Worm (Caenorhabditis elegans) whole organism, L1 larva: ENCODE results near the gene C56G2.5.

ENCODE experiments used
- C04F5.9 ChIP-seq: sonication (generic microtip); optimal IDR thresholded peaks from 2 replicates; lab custom pipeline; 2016; ENCODE audit warnings: missing genetic modification characterization, missing compliant biosample characterization
- C16A3.4 ChIP-seq: fragments of 150-350 bp; optimal IDR thresholded peaks from 2 replicates; lab custom pipeline; 2014; ENCODE audit warnings: missing biosample characterization, missing genetic modification characterization
- C34B4.2 ChIP-seq: sonication (generic microtip); optimal IDR thresholded peaks from 2 replicates; lab custom pipeline; 2017; ENCODE audit warnings: mild to moderate bottlenecking, missing genetic modification characterization, missing compliant biosample characterization
- Y116A8C.19 ChIP-seq: sonication (generic microtip); optimal IDR thresholded peaks from 2 replicates; lab custom pipeline; 2016; ENCODE audit warnings: missing compliant biosample characterization, missing genetic modification characterization, borderline replicate concordance
- aha-1 ChIP-seq: fragments of 150-350 bp; optimal IDR thresholded peaks from 2 replicates; lab custom pipeline; 2014; ENCODE audit warnings: missing biosample characterization, missing genetic modification characterization
- ama-1 ChIP-seq: fragments of 150-350 bp; optimal IDR thresholded peaks from 2 replicates; lab custom pipeline; 2014
- ceh-63 ChIP-seq: fragments of 200-800 bp; sonication (Bioruptor generic); optimal IDR thresholded peaks from 2 replicates; lab custom pipeline; 2018; ENCODE audit warnings: mild to moderate bottlenecking, missing genetic modification characterization, missing compliant biosample characterization
- ceh-88 ChIP-seq: fragments of 200-800 bp; sonication (Bioruptor generic); IDR thresholded peaks from 2 replicates; pipeline ENCODE4 v1.3.6; 2022; ENCODE audit warnings: missing genetic modification characterization, missing compliant biosample characterization
- dpl-1 ChIP-seq, 3 experiments: fragments of 150-350 bp in 2 of 3; sonication (generic microtip) in 1 of 3; optimal IDR thresholded peaks; 2 replicates each; lab custom pipeline; 2014 to 2017; ENCODE audit warnings: missing biosample characterization in 3 of 3, missing genetic modification characterization in 3 of 3, missing genetic modification reagents in 3 of 3
- dsc-1 ChIP-seq: sonication (generic microtip); optimal IDR thresholded peaks from 2 replicates; lab custom pipeline; 2016; ENCODE audit warnings: mild to moderate bottlenecking, missing genetic modification characterization, missing compliant biosample characterization
- egl-13 ChIP-seq: sonication (generic microtip); optimal IDR thresholded peaks from 2 replicates; lab custom pipeline; 2016; ENCODE audit warnings: missing genotype, missing genetic modification reagents, missing genetic modification characterization, missing compliant biosample characterization
- egl-27 ChIP-seq, 2 experiments: fragments of 150-350 bp in 1 of 2; sonication (generic microtip); optimal IDR thresholded peaks; 3 replicates each; lab custom pipeline; 2017 to 2018; ENCODE audit warnings: missing biosample characterization in 2 of 2, missing genetic modification characterization in 2 of 2, missing genetic modification reagents in 2 of 2
- elt-2 ChIP-seq: sonication (generic microtip); optimal IDR thresholded peaks from 2 replicates; lab custom pipeline; 2016; ENCODE audit warnings: missing genetic modification characterization, mild to moderate bottlenecking, inconsistent platforms, missing compliant biosample characterization, missing genetic modification reagents
- elt-3 ChIP-seq, 6 experiments: fragments of 150-350 bp in 1 of 6; sonication (generic microtip); optimal IDR thresholded peaks; 2 replicates each; lab custom pipeline; 2017 to 2018; ENCODE audit warnings: missing biosample characterization in 6 of 6, missing genetic modification characterization in 6 of 6, inconsistent platforms in 1 of 6
- ets-5 ChIP-seq: fragments of 200-800 bp; sonication (Bioruptor generic); IDR thresholded peaks from 2 replicates; pipeline ENCODE4 v1.3.6; 2022; ENCODE audit warnings: missing genetic modification characterization, missing compliant biosample characterization
- fkh-10 ChIP-seq: sonication (generic microtip); optimal IDR thresholded peaks from 2 replicates; lab custom pipeline; 2017; ENCODE audit warnings: missing biosample characterization, missing genetic modification reagents, missing genetic modification characterization
- fkh-4 ChIP-seq: sonication (generic microtip); optimal IDR thresholded peaks from 2 replicates; lab custom pipeline; 2016; ENCODE audit warnings: missing compliant biosample characterization, missing genetic modification characterization, borderline replicate concordance
- fkh-8 ChIP-seq: sonication (generic microtip); optimal IDR thresholded peaks from 2 replicates; lab custom pipeline; 2016; ENCODE audit warnings: mild to moderate bottlenecking, missing genetic modification characterization, missing compliant biosample characterization
- fos-1 ChIP-seq: fragments of 150-350 bp; optimal IDR thresholded peaks from 2 replicates; lab custom pipeline; 2014; ENCODE audit warnings: missing biosample characterization, missing genetic modification characterization
- hpl-2 ChIP-seq: fragments of 150-350 bp; optimal IDR thresholded peaks from 2 replicates; lab custom pipeline; 2014; ENCODE audit warnings: missing biosample characterization, missing genetic modification reagents, missing genetic modification characterization
- irx-1 ChIP-seq: sonication (generic microtip); optimal IDR thresholded peaks from 2 replicates; lab custom pipeline; 2016; ENCODE audit warnings: missing genetic modification characterization, missing compliant biosample characterization
- jun-1 ChIP-seq: fragments of 150-350 bp; optimal IDR thresholded peaks from 2 replicates; lab custom pipeline; 2014; ENCODE audit warnings: missing biosample characterization, missing genetic modification reagents, missing genetic modification characterization
- lin-13 ChIP-seq: fragments of 150-350 bp; optimal IDR thresholded peaks from 2 replicates; lab custom pipeline; 2014; ENCODE audit warnings: missing biosample characterization, missing genetic modification reagents, missing genetic modification characterization
- lin-15B ChIP-seq: fragments of 150-350 bp; sonication (generic microtip); optimal IDR thresholded peaks from 3 replicates; lab custom pipeline; 2014; ENCODE audit warnings: missing biosample characterization, missing genetic modification characterization
- lin-35 ChIP-seq, 2 experiments: fragments of 150-350 bp; optimal IDR thresholded peaks; 2 replicates each; lab custom pipeline; 2014; ENCODE audit warnings: missing biosample characterization in 2 of 2, missing genetic modification characterization in 2 of 2, missing genetic modification reagents in 2 of 2
- lin-39 ChIP-seq: fragments of 150-350 bp; optimal IDR thresholded peaks from 2 replicates; lab custom pipeline; 2014; ENCODE audit warnings: missing biosample characterization, missing genetic modification reagents, missing genetic modification characterization
- lir-3 ChIP-seq: sonication (generic microtip); optimal IDR thresholded peaks from 2 replicates; lab custom pipeline; 2016; ENCODE audit warnings: mild to moderate bottlenecking, missing genetic modification characterization, moderate library complexity, missing compliant biosample characterization; ENCODE audit not compliant: poor library complexity
- mef-2 ChIP-seq: fragments of 150-350 bp; optimal IDR thresholded peaks from 2 replicates; lab custom pipeline; 2014; ENCODE audit warnings: missing biosample characterization, missing genetic modification characterization
- mep-1 ChIP-seq: fragments of 150-350 bp; optimal IDR thresholded peaks from 2 replicates; lab custom pipeline; 2014; ENCODE audit warnings: missing biosample characterization, missing genetic modification characterization
- nhr-11 ChIP-seq: fragments of 150-350 bp; optimal IDR thresholded peaks from 2 replicates; lab custom pipeline; 2014; ENCODE audit warnings: missing biosample characterization, missing genetic modification characterization
- nhr-20 ChIP-seq: sonication (generic microtip); optimal IDR thresholded peaks from 2 replicates; lab custom pipeline; 2016; ENCODE audit warnings: mild to moderate bottlenecking, missing genetic modification characterization, missing compliant biosample characterization
- nhr-47 ChIP-seq: sonication (generic microtip); optimal IDR thresholded peaks from 2 replicates; lab custom pipeline; 2016; ENCODE audit warnings: mild to moderate bottlenecking, missing genetic modification characterization, moderate library complexity, missing compliant biosample characterization
- nhr-71 ChIP-seq: sonication (generic microtip); optimal IDR thresholded peaks from 2 replicates; lab custom pipeline; 2016; ENCODE audit warnings: mild to moderate bottlenecking, missing genetic modification characterization, moderate library complexity, missing compliant biosample characterization
- nhr-77 ChIP-seq: fragments of 150-350 bp; optimal IDR thresholded peaks from 2 replicates; lab custom pipeline; 2014; ENCODE audit warnings: missing biosample characterization, missing genetic modification characterization
- nhr-85 ChIP-seq: sonication (generic microtip); peaks from one replicate; lab custom pipeline; 2016; ENCODE audit warnings: missing genetic modification characterization, inconsistent platforms, missing compliant biosample characterization
- nhr-90 ChIP-seq: sonication (generic microtip); optimal IDR thresholded peaks from 2 replicates; lab custom pipeline; 2016; ENCODE audit warnings: mild to moderate bottlenecking, missing genetic modification characterization, missing compliant biosample characterization; ENCODE audit not compliant: poor library complexity
- pag-3 ChIP-seq: sonication (generic microtip); optimal IDR thresholded peaks from 2 replicates; lab custom pipeline; 2017; ENCODE audit warnings: missing genetic modification characterization, mild to moderate bottlenecking, missing compliant biosample characterization, antibody characterized with exemption, borderline replicate concordance; ENCODE audit not compliant: insufficient read depth
- pax-3 ChIP-seq: fragments of 200-800 bp; sonication (Bioruptor generic); optimal IDR thresholded peaks from 2 replicates; lab custom pipeline; 2018; ENCODE audit warnings: mild to moderate bottlenecking, missing genetic modification characterization, moderate library complexity, missing compliant biosample characterization
- pqm-1 ChIP-seq: sonication (generic microtip); optimal IDR thresholded peaks from 3 replicates; lab custom pipeline; 2017; ENCODE audit warnings: missing biosample characterization, missing genetic modification characterization
- rnt-1 ChIP-seq: sonication (generic microtip); optimal IDR thresholded peaks from 2 replicates; lab custom pipeline; 2016; ENCODE audit warnings: mild to moderate bottlenecking, missing genetic modification characterization, moderate library complexity, missing compliant biosample characterization
- snpc-4 ChIP-seq: fragments of 150-350 bp; optimal IDR thresholded peaks from 2 replicates; lab custom pipeline; 2014; ENCODE audit warnings: missing biosample characterization, missing genetic modification characterization
- tlp-1 ChIP-seq: fragments of 150-350 bp; optimal IDR thresholded peaks from 2 replicates; lab custom pipeline; 2014; ENCODE audit warnings: missing biosample characterization, missing genetic modification characterization
- unc-130 ChIP-seq: fragments of 150-350 bp; optimal IDR thresholded peaks from 2 replicates; lab custom pipeline; 2017; ENCODE audit warnings: missing biosample characterization, missing genetic modification characterization, inconsistent platforms
- unc-98 ChIP-seq: fragments of 200-800 bp; sonication (Bioruptor generic); IDR thresholded peaks from 2 replicates; pipeline ENCODE4 v1.3.6; 2022; ENCODE audit warnings: missing genetic modification characterization, missing compliant biosample characterization
- zag-1 ChIP-seq: fragments of 150-350 bp; optimal IDR thresholded peaks from 2 replicates; lab custom pipeline; 2014; ENCODE audit warnings: missing biosample characterization, missing genetic modification characterization
- zip-4 ChIP-seq: fragments of 200-800 bp; sonication (Bioruptor generic); optimal IDR thresholded peaks from 2 replicates; lab custom pipeline; 2018; ENCODE audit warnings: mild to moderate bottlenecking, missing genetic modification characterization, moderate library complexity, missing compliant biosample characterization
- ztf-4 ChIP-seq: fragments of 150-350 bp; optimal IDR thresholded peaks from 2 replicates; lab custom pipeline; 2014; ENCODE audit warnings: missing biosample characterization, missing genetic modification characterization

The C56G2.5 gene

ce11 chrIII:6280070-6280596, 43.9 kb downstream of the C56G2.5 start, which contains the start of gene hmg-1.2 (continued):
- TF ChIP-seq fos-1 (peak; percentile 78), fkh-8 (tag; lab: Kevin White, UChicago) (peak; percentile 85), mef-2 (tag; lab: Kevin White, UChicago) (peak; percentile 28), dpl-1 (GFP tag; optimal IDR thresholded peaks at IDR 0.05; lab: Kevin White, UChicago) (peak; percentile 41 to 54 (median 52)), egl-27 (tag; optimal IDR thresholded peaks at IDR 0.05; lab: Kevin White, UChicago) (peak in 1 of 2 experiments; percentile 81), ceh-88 (GFP tag; lab: Robert Waterston, UW) (peak; percentile 71; the same call in 1 of the 2 replicates), zip-4 (GFP tag; lab: Kevin White, UChicago) (peak; percentile 61), lin-15B (tag; lab: Kevin White, UChicago) (peak; percentile 25), hpl-2 (GFP tag; lab: Kevin White, UChicago) (peak; percentile 68), fkh-10 (GFP tag; lab: Kevin White, UChicago) (peak; percentile 56), pax-3 (peak; percentile 10), lin-39 (tag; lab: Kevin White, UChicago) (no peak), nhr-11 (tag; lab: Kevin White, UChicago) (peak; percentile 57), nhr-77 (tag; lab: Kevin White, UChicago) (peak; percentile 68), unc-130 (peak; percentile 66)

ce11 chrIII:6279453-6279852, 44.6 kb downstream of the C56G2.5 start:
- TF ChIP-seq nhr-71 = no peak
- TF ChIP-seq pag-3 = no peak
- TF ChIP-seq lin-13 (GFP tag; lab: Kevin White, UChicago) = peak; percentile 19
- no peak for TF ChIP-seq mef-2 (tag; lab: Kevin White, UChicago)
- no peak for TF ChIP-seq C34B4.2 (tag; lab: Kevin White, UChicago)
- no peak for TF ChIP-seq elt-3 (tag; optimal IDR thresholded peaks at IDR 0.05; lab: Kevin White, UChicago)
- TF ChIP-seq ztf-4 (tag; lab: Kevin White, UChicago) = no peak
- TF ChIP-seq nhr-85 = peak; percentile 76
- peak; percentile 6 for TF ChIP-seq rnt-1 (tag; lab: Kevin White, UChicago)
- TF ChIP-seq snpc-4 (tag; lab: Kevin White, UChicago) = no peak

ce11 chrIII:6278301-6278827, 45.7 kb downstream of the C56G2.5 start, which contains the start of gene C18F10.7:
Gene C18F10.7 (minus strand): TSS chrIII:6278351.
- TF ChIP-seq lir-3 (peak; percentile 37), C16A3.4 (tag; lab: Kevin White, UChicago) (peak; percentile 35), nhr-77 (tag; lab: Kevin White, UChicago) (peak; percentile 11), C04F5.9 (tag; lab: Kevin White, UChicago) (peak; percentile 34), nhr-47 (tag; lab: Kevin White, UChicago) (peak; percentile 73), aha-1 (no peak), ama-1 (no peak), snpc-4 (tag; lab: Kevin White, UChicago) (peak; percentile 64), egl-27 (tag; optimal IDR thresholded peaks at IDR 0.05; lab: Kevin White, UChicago) (no peak), nhr-85 (peak; percentile 70), unc-98 (GFP tag; lab: Robert Waterston, UW) (no peak), nhr-90 (tag; lab: Kevin White, UChicago) (peak; percentile 59), jun-1 (tag; lab: Kevin White, UChicago) (peak; percentile 36), Y116A8C.19 (tag; lab: Kevin White, UChicago) (no peak), fkh-8 (tag; lab: Kevin White, UChicago) (peak; percentile 52), nhr-20 (peak; percentile 71), irx-1 (tag; lab: Kevin White, UChicago) (peak; percentile 52), elt-2 (tag; lab: Kevin White, UChicago) (peak; percentile 61), egl-13 (tag; lab: Kevin White, UChicago) (peak; percentile 71), ztf-4 (tag; lab: Kevin White, UChicago) (peak; percentile 43), tlp-1 (tag; lab: Kevin White, UChicago) (no peak), ceh-63 (no peak), fkh-4 (tag; lab: Kevin White, UChicago) (no peak), pqm-1 (no peak), elt-3 (tag; optimal IDR thresholded peaks at IDR 0.05; lab: Kevin White, UChicago) (no peak), ets-5 (GFP tag; lab: Robert Waterston, UW) (no peak), fkh-10 (GFP tag; lab: Kevin White, UChicago) (no peak), pax-3 (no peak), lin-35 (GFP tag; optimal IDR thresholded peaks at IDR 0.05; lab: Kevin White, UChicago) (peak; percentile 55 to 63), dsc-1 (peak; percentile 66), zag-1 (tag; lab: Kevin White, UChicago) (no peak), mep-1 (peak; percentile 50)
